Fruit fly (Drosophila melanogaster) whole organism, embryonic: Measurements from ENCODE around the gene CG46317.

Source experiments
- Ada2b ChIP-seq: fragments of 200-800 bp; sonication (Bioruptor generic); IDR thresholded peaks from 2 replicates; pipeline ENCODE4 v1.3.6; 2022; ENCODE audit warnings: missing biosample characterization, missing genetic modification characterization
- Bdp1 ChIP-seq: fragments of 200-800 bp; sonication (Bioruptor generic); optimal IDR thresholded peaks from 3 replicates; lab custom pipeline; 2016; ENCODE audit warnings: missing biosample characterization, missing genetic modification characterization
- Blimp-1 ChIP-seq: fragments of 200-800 bp; sonication (Bioruptor generic); optimal IDR thresholded peaks from 3 replicates; lab custom pipeline; 2018; ENCODE audit warnings: missing biosample characterization, missing genetic modification characterization, mild to moderate bottlenecking, moderate library complexity, missing genetic modification reagents
- CG10565 ChIP-seq: fragments of 200-800 bp; sonication (Bioruptor generic); optimal IDR thresholded peaks from 3 replicates; lab custom pipeline; 2016; ENCODE audit warnings: missing biosample characterization, mild to moderate bottlenecking, missing genetic modification characterization
- CG11504 ChIP-seq: fragments of 200-800 bp; sonication (Bioruptor generic); optimal IDR thresholded peaks from 3 replicates; lab custom pipeline; 2019; ENCODE audit warnings: missing biosample characterization, mild to moderate bottlenecking, missing genetic modification characterization, moderate library complexity
- CG12155 ChIP-seq: fragments of 200-800 bp; sonication (Bioruptor generic); optimal IDR thresholded peaks from 3 replicates; lab custom pipeline; 2016; ENCODE audit warnings: missing biosample characterization, missing genetic modification characterization
- CG12236 ChIP-seq: fragments of 200-800 bp; sonication (Bioruptor generic); optimal IDR thresholded peaks from 2 replicates; lab custom pipeline; 2016; ENCODE audit warnings: missing biosample characterization, missing genetic modification characterization
- CG12299 ChIP-seq: fragments of 200-800 bp; sonication (Bioruptor generic); optimal IDR thresholded peaks from 2 replicates; lab custom pipeline; 2018; ENCODE audit warnings: missing biosample characterization, mild to moderate bottlenecking, missing genetic modification characterization
- CG12391 ChIP-seq: fragments of 200-800 bp; sonication (Bioruptor generic); optimal IDR thresholded peaks from 3 replicates; lab custom pipeline; 2018; ENCODE audit warnings: missing biosample characterization, mild to moderate bottlenecking, missing genetic modification characterization, moderate library complexity
- CG14014 ChIP-seq: fragments of 200-800 bp; sonication (Bioruptor generic); IDR thresholded peaks from 2 replicates; pipeline ENCODE4 v1.3.6; 2022; ENCODE audit warnings: missing biosample characterization, missing genetic modification characterization
- CG15073 ChIP-seq: fragments of 200-800 bp; sonication (Bioruptor generic); optimal IDR thresholded peaks from 2 replicates; lab custom pipeline; 2016; ENCODE audit warnings: missing biosample characterization, missing genetic modification characterization
- CG17186 ChIP-seq: fragments of 200-800 bp; sonication (Bioruptor generic); optimal IDR thresholded peaks from 3 replicates; lab custom pipeline; 2017; ENCODE audit warnings: missing biosample characterization, missing genetic modification reagents, missing genetic modification characterization
- CG17385 ChIP-seq: fragments of 200-800 bp; sonication (Bioruptor generic); optimal IDR thresholded peaks from 3 replicates; lab custom pipeline; 2018; ENCODE audit warnings: missing biosample characterization, mild to moderate bottlenecking, missing genetic modification characterization
- CG18011 ChIP-seq: fragments of 200-800 bp; sonication (Bioruptor generic); optimal IDR thresholded peaks from 2 replicates; lab custom pipeline; 2017; ENCODE audit warnings: missing biosample characterization, missing genetic modification characterization, mild to moderate bottlenecking, moderate library complexity, missing genotype
- CG18619 ChIP-seq: fragments of 200-800 bp; sonication (Bioruptor generic); optimal IDR thresholded peaks from 3 replicates; lab custom pipeline; 2017; ENCODE audit warnings: missing biosample characterization, mild to moderate bottlenecking, missing genetic modification characterization
- CG2120 ChIP-seq: fragments of 200-800 bp; sonication (Bioruptor generic); optimal IDR thresholded peaks from 3 replicates; lab custom pipeline; 2016; ENCODE audit warnings: missing biosample characterization, missing genetic modification characterization
- CG3407 ChIP-seq: fragments of 200-800 bp; sonication (Bioruptor generic); optimal IDR thresholded peaks from 2 replicates; lab custom pipeline; 2018; ENCODE audit warnings: missing biosample characterization, mild to moderate bottlenecking, missing genetic modification characterization
- CG34224 ChIP-seq: fragments of 200-800 bp; sonication (Bioruptor generic); IDR thresholded peaks from 3 replicates; pipeline ENCODE4 v1.3.6; 2022; ENCODE audit warnings: missing biosample characterization, missing genetic modification characterization; ENCODE audit not compliant: partially characterized antibody
- CG3726 ChIP-seq: fragments of 200-800 bp; sonication (Bioruptor generic); IDR thresholded peaks from 3 replicates; pipeline ENCODE4, ENCODE4 v1.3.6; 2022; ENCODE audit warnings: missing biosample characterization, missing genetic modification characterization
- CG4282 ChIP-seq: fragments of 200-800 bp; sonication (Bioruptor generic); optimal IDR thresholded peaks from 2 replicates; lab custom pipeline; 2016; ENCODE audit warnings: missing biosample characterization, missing genetic modification characterization
- CG4707 ChIP-seq: fragments of 200-800 bp; sonication (Bioruptor generic); optimal IDR thresholded peaks from 2 replicates; lab custom pipeline; 2018; ENCODE audit warnings: missing biosample characterization, mild to moderate bottlenecking, missing genetic modification characterization, moderate library complexity
- CG6175 ChIP-seq: fragments of 200-800 bp; sonication (Bioruptor generic); IDR thresholded peaks from 3 replicates; pipeline ENCODE4 v1.3.6; 2022; ENCODE audit warnings: missing biosample characterization, missing genetic modification characterization
- CG7963 ChIP-seq: fragments of 200-800 bp; sonication (Bioruptor generic); IDR thresholded peaks from 3 replicates; pipeline ENCODE4 v1.3.6; 2022; ENCODE audit warnings: missing biosample characterization, missing genetic modification characterization; ENCODE audit not compliant: partially characterized antibody
- CG7987 ChIP-seq: fragments of 200-800 bp; sonication (Bioruptor generic); optimal IDR thresholded peaks from 2 replicates; lab custom pipeline; 2018; ENCODE audit warnings: missing biosample characterization, mild to moderate bottlenecking, missing genetic modification characterization, moderate library complexity
- CG9797 ChIP-seq: fragments of 200-800 bp; sonication (Bioruptor generic); optimal IDR thresholded peaks from 3 replicates; lab custom pipeline; 2018; ENCODE audit warnings: missing biosample characterization, mild to moderate bottlenecking, missing genetic modification characterization
- Dfd ChIP-seq, 2 experiments: fragments of >200 bp; optimal IDR thresholded peaks; 2 replicates each; lab custom pipeline; 2017; ENCODE audit warnings: missing biosample characterization in 2 of 2, missing genetic modification characterization in 2 of 2
- Doc3 ChIP-seq: fragments of 200-800 bp; sonication (Bioruptor generic); IDR thresholded peaks from 3 replicates; pipeline ENCODE4 v1.3.6; 2022; ENCODE audit warnings: missing biosample characterization, missing genetic modification characterization; ENCODE audit not compliant: partially characterized antibody
- Dref ChIP-seq: fragments of 200-800 bp; sonication (Bioruptor generic); IDR thresholded peaks from 2 replicates; pipeline ENCODE4 v1.3.6; 2022; ENCODE audit warnings: missing biosample characterization, missing genetic modification characterization
- Fer2 ChIP-seq: fragments of 200-800 bp; sonication (Bioruptor generic); optimal IDR thresholded peaks from 2 replicates; lab custom pipeline; 2018; ENCODE audit warnings: missing biosample characterization, mild to moderate bottlenecking, missing genetic modification characterization, moderate library complexity
- Lim3 ChIP-seq: fragments of 200-800 bp; sonication (Bioruptor generic); IDR thresholded peaks from 2 replicates; pipeline ENCODE4 v1.3.6; 2022; ENCODE audit warnings: missing biosample characterization, missing genetic modification characterization
- MESR4 ChIP-seq: fragments of 200-800 bp; sonication (Bioruptor generic); optimal IDR thresholded peaks from 2 replicates; lab custom pipeline; 2018; ENCODE audit warnings: missing biosample characterization, mild to moderate bottlenecking, missing genetic modification characterization, moderate library complexity
- Meics ChIP-seq: fragments of 200-800 bp; sonication (Bioruptor generic); optimal IDR thresholded peaks from 2 replicates; lab custom pipeline; 2017; ENCODE audit warnings: missing biosample characterization, mild to moderate bottlenecking, missing genetic modification characterization
- Sin3A ChIP-seq: fragments of >200 bp; optimal IDR thresholded peaks from 2 replicates; lab custom pipeline; 2018
- Taf1 ChIP-seq: fragments of 200-800 bp; sonication (Bioruptor generic); IDR thresholded peaks from 2 replicates; pipeline ENCODE4 v1.3.6; 2022; ENCODE audit warnings: missing biosample characterization, missing genetic modification characterization
- Xbp1 ChIP-seq: fragments of 200-800 bp; sonication (Bioruptor generic); optimal IDR thresholded peaks from 3 replicates; lab custom pipeline; 2016; ENCODE audit warnings: missing biosample characterization, mild to moderate bottlenecking, missing genetic modification characterization
- bcd ChIP-seq: fragments of 200-800 bp; sonication (Bioruptor generic); optimal IDR thresholded peaks from 2 replicates; lab custom pipeline; 2017; ENCODE audit warnings: missing biosample characterization, mild to moderate bottlenecking, missing genetic modification characterization
- cato ChIP-seq: fragments of 200-800 bp; sonication (Bioruptor generic); optimal IDR thresholded peaks from 2 replicates; lab custom pipeline; 2016; ENCODE audit warnings: missing biosample characterization, missing genetic modification characterization, borderline replicate concordance
- cwo ChIP-seq: fragments of 200-800 bp; sonication (Bioruptor generic); optimal IDR thresholded peaks from 3 replicates; lab custom pipeline; 2017; ENCODE audit warnings: missing biosample characterization, missing genetic modification characterization, mild to moderate bottlenecking, moderate library complexity, missing genetic modification reagents
- danr ChIP-seq: fragments of 200-800 bp; sonication (Bioruptor generic); IDR thresholded peaks from 2 replicates; pipeline ENCODE4 v1.3.6; 2022; ENCODE audit warnings: missing biosample characterization, missing genetic modification characterization
- grn ChIP-seq: fragments of 200-800 bp; sonication (Bioruptor generic); optimal IDR thresholded peaks from 3 replicates; lab custom pipeline; 2017; ENCODE audit warnings: missing biosample characterization, missing genetic modification characterization
- gsb ChIP-seq: fragments of 200-800 bp; sonication (Bioruptor generic); IDR thresholded peaks from 2 replicates; pipeline ENCODE4 v1.3.6; 2022; ENCODE audit warnings: missing biosample characterization, missing genetic modification characterization
- mam ChIP-seq: fragments of 200-800 bp; sonication (Bioruptor generic); optimal IDR thresholded peaks from 3 replicates; lab custom pipeline; 2016; ENCODE audit warnings: missing biosample characterization, missing genetic modification characterization
- pb ChIP-seq: fragments of 200-800 bp; sonication (Bioruptor generic); optimal IDR thresholded peaks from 3 replicates; lab custom pipeline; 2016; ENCODE audit warnings: missing biosample characterization, missing genetic modification characterization
- pnt ChIP-seq: fragments of 200-800 bp; sonication (Bioruptor generic); optimal IDR thresholded peaks from 3 replicates; lab custom pipeline; 2016; ENCODE audit warnings: missing biosample characterization, missing genetic modification characterization
- pum ChIP-seq: fragments of 200-800 bp; sonication (Bioruptor generic); optimal IDR thresholded peaks from 2 replicates; lab custom pipeline; 2016; ENCODE audit warnings: missing biosample characterization, missing genetic modification characterization
- pzg ChIP-seq: fragments of 200-800 bp; sonication (Bioruptor generic); optimal IDR thresholded peaks from 3 replicates; lab custom pipeline; 2018; ENCODE audit warnings: missing biosample characterization, mild to moderate bottlenecking, missing genetic modification characterization, moderate library complexity
- schlank ChIP-seq: fragments of 200-800 bp; sonication (Bioruptor generic); optimal IDR thresholded peaks from 2 replicates; lab custom pipeline; 2018; ENCODE audit warnings: missing biosample characterization, mild to moderate bottlenecking, missing genetic modification characterization
- sqz ChIP-seq: fragments of 200-800 bp; sonication (Bioruptor generic); optimal IDR thresholded peaks from 3 replicates; lab custom pipeline; 2018; ENCODE audit warnings: missing biosample characterization, mild to moderate bottlenecking, missing genetic modification characterization
- tll ChIP-seq, 2 experiments: fragments of 200-800 bp in 1 of 2; fragments of >200 bp in 1 of 2; sonication (Bioruptor generic) in 1 of 2; optimal IDR thresholded peaks; 2 replicates each; lab custom pipeline; 2017 to 2019; ENCODE audit warnings: missing biosample characterization in 2 of 2, missing genetic modification characterization in 2 of 2, mild to moderate bottlenecking in 1 of 2, moderate library complexity in 1 of 2
- vfl ChIP-seq: fragments of 200-800 bp; sonication (Bioruptor generic); optimal IDR thresholded peaks from 2 replicates; lab custom pipeline; 2016; ENCODE audit warnings: missing biosample characterization, missing genetic modification characterization

The CG46317 gene

dm6 chrX:14237873-14238394 is 23.1 kb upstream of the CG46317 start, which contains the start of the genes Fbxl4 and Dus2 (continued):
- peak; percentile 88 for TF ChIP-seq Blimp-1
- peak; percentile 67 for TF ChIP-seq CG4282 (GFP tag; lab: Kevin White, UChicago)
- TF ChIP-seq Ada2b (GFP tag; lab: Robert Waterston, UW): peak; percentile 94
- TF ChIP-seq pzg: peak; percentile 37
- peak; percentile 76 for TF ChIP-seq CG12299 (tag; lab: Kevin White, UChicago)
- TF ChIP-seq Lim3: peak; percentile 61; the same call in 1 of the 2 replicates
- TF ChIP-seq CG10565 (GFP tag; lab: Kevin White, UChicago): peak; percentile 67
- TF ChIP-seq cwo (GFP tag; lab: Kevin White, UChicago): peak; percentile 79
- peak; percentile 90 for TF ChIP-seq CG18619 (GFP tag; lab: Kevin White, UChicago)
- TF ChIP-seq Dref (GFP tag; lab: Robert Waterston, UW): peak; percentile 52
- TF ChIP-seq pum (GFP tag; lab: Kevin White, UChicago): peak; percentile 93
- no peak; the same call in 2 of the 3 replicates for TF ChIP-seq CG7963 (GFP tag; lab: Robert Waterston, UW)
- TF ChIP-seq bcd: peak; percentile 93
- 0 out of 3 replicates have a peak, but pooled peaks have one; percentile 25 for TF ChIP-seq Doc3 (GFP tag; lab: Robert Waterston, UW)
- peak; percentile 79 for TF ChIP-seq CG6175 (GFP tag; lab: Robert Waterston, UW)
- no peak for TF ChIP-seq MESR4
- peak; percentile 74 for TF ChIP-seq CG3407 (GFP tag; lab: Kevin White, UChicago)
- peak; percentile 81 for TF ChIP-seq danr
- TF ChIP-seq Taf1 (GFP tag; lab: Robert Waterston, UW): peak; percentile 74; the same call in 1 of the 2 replicates
- TF ChIP-seq Fer2: peak; percentile 83
- TF ChIP-seq Bdp1 (GFP tag; lab: Kevin White, UChicago): peak; percentile 81
- TF ChIP-seq schlank (tag; lab: Kevin White, UChicago): peak; percentile 70
- peak; percentile 94 for TF ChIP-seq pnt
- peak; percentile 94 for TF ChIP-seq CG12391 (tag; lab: Kevin White, UChicago)
- TF ChIP-seq Dfd (GFP tag; optimal IDR thresholded peaks at IDR 0.05; lab: Kevin White, UChicago): no peak
- TF ChIP-seq Meics: peak; percentile 91
- TF ChIP-seq CG9797: peak; percentile 36
- TF ChIP-seq grn (GFP tag; lab: Kevin White, UChicago): no peak
- peak; percentile 92 for TF ChIP-seq mam
- TF ChIP-seq CG17186 (GFP tag; lab: Kevin White, UChicago): peak; percentile 66
- no peak for TF ChIP-seq CG34224 (GFP tag; lab: Robert Waterston, UW)
- TF ChIP-seq CG18011 (GFP tag; lab: Kevin White, UChicago): peak; percentile 80
- TF ChIP-seq tll (GFP tag; optimal IDR thresholded peaks at IDR 0.05; lab: Kevin White, UChicago): no peak
- TF ChIP-seq pb (GFP tag; lab: Kevin White, UChicago): peak; percentile 73
- TF ChIP-seq CG12236 (GFP tag; lab: Kevin White, UChicago): peak; percentile 70
- peak; percentile 88 for TF ChIP-seq CG14014
- TF ChIP-seq cato (GFP tag; lab: Kevin White, UChicago): peak; percentile 88
- peak; percentile 74 for TF ChIP-seq sqz (GFP tag; lab: Kevin White, UChicago)
- TF ChIP-seq Xbp1 (GFP tag; lab: Kevin White, UChicago): peak; percentile 96
- TF ChIP-seq CG11504 (tag; lab: Kevin White, UChicago): peak; percentile 91
- peak; percentile 60 for TF ChIP-seq CG4707 (GFP tag; lab: Kevin White, UChicago)
- peak; percentile 39 for TF ChIP-seq CG15073 (GFP tag; lab: Kevin White, UChicago)
- peak; percentile 90 for TF ChIP-seq CG12155 (GFP tag; lab: Kevin White, UChicago)
- peak; percentile 80 for TF ChIP-seq gsb (GFP tag; lab: Robert Waterston, UW)
- TF ChIP-seq vfl (GFP tag; lab: Kevin White, UChicago): peak; percentile 84
- TF ChIP-seq CG2120: peak; percentile 96
- TF ChIP-seq CG7987: peak; percentile 71
- TF ChIP-seq Sin3A (lab: Kevin White, UChicago): peak; percentile 35
- TF ChIP-seq CG3726 (GFP tag; lab: Robert Waterston, UW): peak; percentile 86; the same call in 2 of the 3 replicates
- peak; percentile 81 for TF ChIP-seq CG17385 (GFP tag; lab: Kevin White, UChicago)
